Fruit fly (Drosophila melanogaster) Kc167 (cell line): ENCODE measurements around the gene CG33644.

Experiments
- Myc ChIP-seq: fragments of >200 bp; optimal IDR thresholded peaks from 2 replicates; lab custom pipeline; 2017; ENCODE audit warnings: missing external identifiers
- Sin3A ChIP-seq: fragments of >200 bp; optimal IDR thresholded peaks from 2 replicates; lab custom pipeline; 2018; ENCODE audit warnings: missing external identifiers
- h ChIP-seq: fragments of >200 bp; optimal IDR thresholded peaks from 3 replicates; lab custom pipeline; 2018; ENCODE audit warnings: missing external identifiers
- insv ChIP-seq: fragments of >200 bp; optimal IDR thresholded peaks from 3 replicates; lab custom pipeline; 2018; ENCODE audit warnings: missing external identifiers
- psq ChIP-seq: fragments of >200 bp; optimal IDR thresholded peaks from 2 replicates; lab custom pipeline; 2017; ENCODE audit warnings: missing external identifiers
- ttk ChIP-seq: sonication (Bioruptor generic); optimal IDR thresholded peaks from 2 replicates; lab custom pipeline; 2017; ENCODE audit warnings: missing external identifiers

Gene CG33644

dm6 chr2L:13547738-13548726 is 16.1 kb downstream of the CG33644 start:
- no peak for TF ChIP-seq Myc
- no peak for TF ChIP-seq ttk (lab: Kevin White, UChicago)

dm6 chr2L:13548786-13549780 is 17.2 kb downstream of the CG33644 start, which contains the start of gene B4:
Gene B4, minus strand, starts transcription at chr2L:13549328.
- no peak for TF ChIP-seq Myc

- TF ChIP-seq ttk (lab: Kevin White, UChicago) (no peak), psq (lab: Kevin White, UChicago) (no peak), h (lab: Kevin White, UChicago) (no peak), Sin3A (lab: Kevin White, UChicago) (no peak), Myc (no peak), insv (lab: Kevin White, UChicago) (no peak)
Observed at dm6 chr2L:13549973-13550458, 18.1 kb downstream of the CG33644 start, which contains the start of gene kuz. Gene kuz, plus strand, starts transcription at chr2L:13550139.

- TF ChIP-seq psq (lab: Kevin White, UChicago) (no peak), ttk (lab: Kevin White, UChicago) (no peak)
Observed at dm6 chr2L:13550488-13551033, 18.7 kb downstream of the CG33644 start.

dm6 chr2L:13552686-13553085 is 20.8 kb downstream of the CG33644 start:
- TF ChIP-seq insv (lab: Kevin White, UChicago) (no peak), psq (lab: Kevin White, UChicago) (no peak), Sin3A (lab: Kevin White, UChicago) (no peak), Myc (no peak), ttk (lab: Kevin White, UChicago) (no peak), h (lab: Kevin White, UChicago) (no peak)

dm6 chr2L:13554547-13555159 is 22.8 kb downstream of the CG33644 start:
- TF ChIP-seq Sin3A (lab: Kevin White, UChicago) (no peak), psq (lab: Kevin White, UChicago) (no peak), ttk (lab: Kevin White, UChicago) (no peak), h (lab: Kevin White, UChicago) (no peak), insv (lab: Kevin White, UChicago) (no peak), Myc (no peak)

- TF ChIP-seq insv (lab: Kevin White, UChicago) (no peak), psq (lab: Kevin White, UChicago) (no peak)
Observed at dm6 chr2L:13555397-13555796, 23.5 kb downstream of the CG33644 start.

dm6 chr2L:13568938-13569337 is 37.1 kb downstream of the CG33644 start:
- TF ChIP-seq insv (lab: Kevin White, UChicago) (no peak), ttk (lab: Kevin White, UChicago) (no peak), psq (lab: Kevin White, UChicago) (no peak), Myc (no peak), h (lab: Kevin White, UChicago) (no peak), Sin3A (lab: Kevin White, UChicago) (no peak)

- TF ChIP-seq Sin3A (lab: Kevin White, UChicago): no peak
- no peak for TF ChIP-seq h (lab: Kevin White, UChicago)
- no peak for TF ChIP-seq psq (lab: Kevin White, UChicago)
- no peak for TF ChIP-seq ttk (lab: Kevin White, UChicago)
- no peak for TF ChIP-seq insv (lab: Kevin White, UChicago)
- TF ChIP-seq Myc: no peak
Observed at dm6 chr2L:13570016-13570415, 38.1 kb downstream of the CG33644 start.

- TF ChIP-seq psq (lab: Kevin White, UChicago): no peak
- TF ChIP-seq insv (lab: Kevin White, UChicago): no peak
- no peak for TF ChIP-seq Sin3A (lab: Kevin White, UChicago)
- TF ChIP-seq Myc: no peak
- TF ChIP-seq ttk (lab: Kevin White, UChicago): no peak
- no peak for TF ChIP-seq h (lab: Kevin White, UChicago)
Observed at dm6 chr2L:13570982-13571426, 39.1 kb downstream of the CG33644 start.

- no peak for TF ChIP-seq ttk (lab: Kevin White, UChicago)
- TF ChIP-seq h (lab: Kevin White, UChicago): no peak
- no peak for TF ChIP-seq psq (lab: Kevin White, UChicago)
- TF ChIP-seq Myc: no peak
- TF ChIP-seq insv (lab: Kevin White, UChicago): no peak
- no peak for TF ChIP-seq Sin3A (lab: Kevin White, UChicago)
Observed at dm6 chr2L:13571791-13572451, 40.0 kb downstream of the CG33644 start.
